Fruit fly (Drosophila melanogaster) whole organism: ENCODE data around the gene CG15549.

Experiments
- CG8478 ChIP-seq: fragments of >200 bp; optimal IDR thresholded peaks from 2 replicates; lab custom pipeline; 2018; ENCODE audit warnings: inconsistent platforms
- Dll ChIP-seq: fragments of >200 bp; optimal IDR thresholded peaks from 2 replicates; lab custom pipeline; 2017
- EcR ChIP-seq, 2 experiments: fragments of >200 bp; optimal IDR thresholded peaks; 2 replicates each; lab custom pipeline; 2017; ENCODE audit warnings: missing biosample characterization in 2 of 2, missing genetic modification characterization in 2 of 2, missing genetic modification reagents in 2 of 2
- pan ChIP-seq: fragments of >200 bp; optimal IDR thresholded peaks from 2 replicates; lab custom pipeline; 2017
- psq ChIP-seq: fragments of >200 bp; optimal IDR thresholded peaks from 2 replicates; lab custom pipeline; 2017
- usp ChIP-seq: fragments of >200 bp; optimal IDR thresholded peaks from 2 replicates; lab custom pipeline; 2017; ENCODE audit warnings: missing biosample characterization, missing genetic modification characterization, mixed read lengths

CG15549 gene

dm6 chr3R:30936407-30936806 lies at the start of gene CG15549:
Gene CG15549 (minus strand): TSS chr3R:30936507.
- TF ChIP-seq psq (lab: Kevin White, UChicago), result no peak
- no peak for TF ChIP-seq usp (GFP tag; lab: Kevin White, UChicago)
- no peak for TF ChIP-seq pan (lab: Kevin White, UChicago)
- no peak for TF ChIP-seq CG8478 (lab: Kevin White, UChicago)
- TF ChIP-seq EcR (GFP tag; optimal IDR thresholded peaks at IDR 0.05; lab: Kevin White, UChicago), result no peak
- TF ChIP-seq Dll (lab: Kevin White, UChicago), result no peak

DNA sequence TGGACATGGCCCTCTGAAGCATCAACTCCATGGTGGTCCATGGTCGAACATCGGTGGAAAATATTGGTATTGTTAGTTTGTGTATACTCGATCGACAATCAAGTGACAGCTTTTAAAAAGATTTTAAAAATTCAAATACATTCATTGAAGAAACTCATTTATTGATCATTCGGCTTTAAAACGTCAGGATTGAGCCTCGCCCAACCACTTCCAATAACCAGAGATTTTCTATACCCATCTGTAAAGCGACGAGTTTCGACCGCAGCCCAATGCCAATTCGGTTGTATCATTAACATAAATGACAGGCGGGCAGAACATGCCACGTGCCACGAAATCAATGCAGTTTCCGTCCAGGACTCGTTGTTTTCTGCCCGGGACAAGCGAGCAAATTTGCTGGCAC lies 27.9 kb upstream of the CG15549 start, which contains the start of gene Ctr1C:
Gene Ctr1C (minus strand): TSS at position 101 of the 400 bp plus-strand sequence.
- TF ChIP-seq CG8478 (lab: Kevin White, UChicago) (no peak), EcR (GFP tag; optimal IDR thresholded peaks at IDR 0.05; lab: Kevin White, UChicago) (no peak), psq (lab: Kevin White, UChicago) (no peak), pan (lab: Kevin White, UChicago) (no peak), Dll (lab: Kevin White, UChicago) (no peak), usp (GFP tag; lab: Kevin White, UChicago) (no peak)

- TF ChIP-seq pan (lab: Kevin White, UChicago) (no peak), Dll (lab: Kevin White, UChicago) (no peak), usp (GFP tag; lab: Kevin White, UChicago) (no peak), CG8478 (lab: Kevin White, UChicago) (no peak), EcR (GFP tag; optimal IDR thresholded peaks at IDR 0.05; lab: Kevin White, UChicago) (no peak), psq (lab: Kevin White, UChicago) (no peak)
Observed at dm6 chr3R:30959400-30959799, 23.1 kb upstream of the CG15549 start, which contains the start of gene CG15548. Gene CG15548 (plus strand): TSS chr3R:30959700.

DNA sequence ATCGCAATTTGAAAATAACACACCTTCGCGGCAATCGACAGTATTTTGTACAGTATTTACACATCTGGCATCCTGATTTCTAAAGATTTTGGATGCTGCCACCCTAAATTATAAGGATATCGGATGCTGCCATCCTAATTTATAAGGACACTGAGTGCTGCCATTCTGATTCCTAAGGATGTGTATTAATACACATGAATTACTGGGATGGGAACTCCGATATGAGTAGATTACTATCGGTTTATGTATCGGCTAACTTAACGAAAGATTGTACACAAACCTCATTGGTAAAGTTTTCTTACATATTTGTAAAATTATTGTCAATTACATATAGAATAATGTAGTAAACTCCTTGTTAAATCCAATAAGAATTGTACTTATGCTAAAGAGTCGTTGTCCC lies 10.0 kb upstream of the CG15549 start:
- TF ChIP-seq usp (GFP tag; lab: Kevin White, UChicago) (no peak), Dll (lab: Kevin White, UChicago) (no peak), pan (lab: Kevin White, UChicago) (no peak), CG8478 (lab: Kevin White, UChicago) (no peak), psq (lab: Kevin White, UChicago) (no peak), EcR (GFP tag; optimal IDR thresholded peaks at IDR 0.05; lab: Kevin White, UChicago) (no peak)

- TF ChIP-seq usp (GFP tag; lab: Kevin White, UChicago), result no peak
- TF ChIP-seq psq (lab: Kevin White, UChicago), result no peak
Observed at dm6 chr3R:30940234-30940633, 3.9 kb upstream of the CG15549 start.

dm6 chr3R:30937002-30937401 lies 695 bp upstream of the CG15549 start, which contains the start of gene CG15550:
Gene CG15550 (minus strand): TSS chr3R:30937102.
- TF ChIP-seq psq (lab: Kevin White, UChicago) (no peak), EcR (GFP tag; optimal IDR thresholded peaks at IDR 0.05; lab: Kevin White, UChicago) (no peak), usp (GFP tag; lab: Kevin White, UChicago) (no peak), pan (lab: Kevin White, UChicago) (no peak), Dll (lab: Kevin White, UChicago) (no peak), CG8478 (lab: Kevin White, UChicago) (no peak)

DNA sequence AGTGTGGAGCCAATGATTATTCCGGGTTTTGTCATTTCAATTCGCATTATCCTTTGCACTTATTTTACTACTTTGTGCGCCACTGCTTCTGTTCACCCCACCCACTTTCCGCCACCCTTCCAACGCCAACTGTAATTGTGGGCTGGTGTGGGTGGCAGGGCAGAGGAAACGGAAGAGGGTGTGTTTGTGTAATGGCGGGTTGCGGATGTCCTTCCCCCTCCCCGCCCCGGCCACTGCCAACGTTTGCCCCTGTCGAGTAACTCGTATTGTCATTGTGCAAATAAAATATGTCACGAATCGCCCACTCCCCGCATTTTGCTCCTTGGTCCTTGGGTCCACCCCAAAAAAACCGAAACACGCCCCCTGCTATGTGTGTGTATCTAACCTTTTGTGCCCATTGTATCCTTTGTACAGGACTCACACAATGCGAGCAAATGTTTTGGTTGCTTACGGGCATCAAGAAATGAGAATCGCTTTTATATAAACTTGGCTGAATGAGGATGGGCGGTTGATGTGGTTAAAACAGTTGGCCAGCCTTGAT lies 2.3 kb downstream of the CG15549 start:
- TF ChIP-seq psq (lab: Kevin White, UChicago) (no peak), Dll (lab: Kevin White, UChicago) (no peak), EcR (GFP tag; optimal IDR thresholded peaks at IDR 0.05; lab: Kevin White, UChicago) (no peak)

dm6 chr3R:30932092-30932491 lies 4.2 kb downstream of the CG15549 start:
- TF ChIP-seq usp (GFP tag; lab: Kevin White, UChicago) (no peak), psq (lab: Kevin White, UChicago) (no peak), CG8478 (lab: Kevin White, UChicago) (no peak), pan (lab: Kevin White, UChicago) (no peak), EcR (GFP tag; optimal IDR thresholded peaks at IDR 0.05; lab: Kevin White, UChicago) (no peak), Dll (lab: Kevin White, UChicago) (no peak)

- TF ChIP-seq Dll (lab: Kevin White, UChicago), result no peak
- TF ChIP-seq EcR (GFP tag; optimal IDR thresholded peaks at IDR 0.05; lab: Kevin White, UChicago), result no peak
- no peak for TF ChIP-seq pan (lab: Kevin White, UChicago)
Observed at dm6 chr3R:30928634-30929033, 7.7 kb downstream of the CG15549 start.

DNA sequence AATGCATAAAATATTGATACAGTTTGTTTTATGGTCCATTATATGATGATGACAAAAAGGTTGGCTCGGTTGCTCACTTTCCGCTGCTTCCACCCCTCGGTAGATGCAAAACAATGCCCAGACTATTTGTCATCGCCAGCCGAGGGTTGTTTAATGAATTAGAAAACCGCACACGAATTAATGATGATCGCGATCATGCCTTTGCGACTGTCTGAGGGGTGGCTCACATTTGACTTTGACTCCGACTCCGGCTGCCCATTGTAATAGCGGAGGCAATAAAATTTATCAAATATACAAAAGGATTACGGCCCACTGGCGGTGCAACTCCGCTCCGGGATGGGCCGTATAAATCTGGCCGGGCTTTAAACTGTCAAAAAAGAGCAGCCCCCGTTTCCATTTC lies 10.3 kb downstream of the CG15549 start:
- TF ChIP-seq Dll (lab: Kevin White, UChicago) (no peak), EcR (GFP tag; optimal IDR thresholded peaks at IDR 0.05; lab: Kevin White, UChicago) (no peak), psq (lab: Kevin White, UChicago) (no peak), CG8478 (lab: Kevin White, UChicago) (no peak), pan (lab: Kevin White, UChicago) (no peak), usp (GFP tag; lab: Kevin White, UChicago) (no peak)

dm6 chr3R:30925436-30925835 lies 10.9 kb downstream of the CG15549 start:
- no peak for TF ChIP-seq CG8478 (lab: Kevin White, UChicago)
- no peak for TF ChIP-seq pan (lab: Kevin White, UChicago)
- no peak for TF ChIP-seq psq (lab: Kevin White, UChicago)
- TF ChIP-seq usp (GFP tag; lab: Kevin White, UChicago), result no peak
- TF ChIP-seq EcR (GFP tag; optimal IDR thresholded peaks at IDR 0.05; lab: Kevin White, UChicago), result no peak
- TF ChIP-seq Dll (lab: Kevin White, UChicago), result no peak

DNA sequence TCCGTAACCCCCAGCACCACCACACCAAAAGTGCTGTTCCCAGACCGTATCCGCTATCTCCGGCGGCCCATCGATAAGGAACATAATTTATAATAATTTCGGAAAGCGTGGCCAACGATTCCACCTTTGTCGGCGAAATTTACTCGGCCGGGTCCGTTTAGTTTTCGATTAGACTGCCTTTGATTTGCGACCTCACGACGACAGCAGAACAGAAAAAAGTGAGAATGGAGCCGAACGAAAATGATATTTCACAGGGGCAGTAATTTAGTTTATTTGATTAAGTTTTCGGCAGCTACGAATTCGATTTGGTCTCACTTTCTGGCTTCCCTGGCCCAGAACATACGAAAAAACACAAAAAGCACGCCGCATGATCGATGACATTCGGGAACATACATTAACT lies 12.7 kb downstream of the CG15549 start:
- TF ChIP-seq psq (lab: Kevin White, UChicago), result no peak
- no peak for TF ChIP-seq pan (lab: Kevin White, UChicago)
